Worm (Caenorhabditis elegans) whole organism, L2 larva: ENCODE results near the gene T25B9.4.

Experiments
- blmp-1 ChIP-seq: sonication (generic microtip); optimal IDR thresholded peaks from 2 replicates; lab custom pipeline; 2017; ENCODE audit warnings: missing genetic modification characterization, mild to moderate bottlenecking, missing compliant biosample characterization, antibody characterized with exemption, moderate library complexity; ENCODE audit not compliant: insufficient read depth
- ceh-82 ChIP-seq: fragments of 150-350 bp; optimal IDR thresholded peaks from 2 replicates; lab custom pipeline; 2014; ENCODE audit warnings: missing biosample characterization, missing genetic modification characterization
- elt-1 ChIP-seq: fragments of 150-350 bp; optimal IDR thresholded peaks from 2 replicates; lab custom pipeline; 2014; ENCODE audit warnings: missing biosample characterization, missing genetic modification characterization
- lin-13 ChIP-seq: fragments of 150-350 bp; optimal IDR thresholded peaks from 2 replicates; lab custom pipeline; 2014; ENCODE audit warnings: missing biosample characterization, missing genetic modification reagents, missing genetic modification characterization
- lsy-2 ChIP-seq, 2 experiments: fragments of 150-350 bp in 1 of 2; sonication (generic microtip) in 1 of 2; optimal IDR thresholded peaks; 2 replicates each; lab custom pipeline; 2014 to 2017; ENCODE audit warnings: missing biosample characterization in 2 of 2, missing genetic modification characterization in 2 of 2
- nhr-23 ChIP-seq: fragments of 150-350 bp; optimal IDR thresholded peaks from 2 replicates; lab custom pipeline; 2014; ENCODE audit warnings: missing biosample characterization, missing genetic modification reagents, missing genetic modification characterization
- nhr-6 ChIP-seq: fragments of 150-350 bp; optimal IDR thresholded peaks from 2 replicates; lab custom pipeline; 2014; ENCODE audit warnings: missing biosample characterization, missing genetic modification characterization
- snpc-4 ChIP-seq: fragments of 150-350 bp; optimal IDR thresholded peaks from 2 replicates; lab custom pipeline; 2014; ENCODE audit warnings: missing biosample characterization, missing genetic modification characterization
- unc-62 ChIP-seq: fragments of 150-350 bp; optimal IDR thresholded peaks from 2 replicates; lab custom pipeline; 2014; ENCODE audit warnings: missing biosample characterization, missing genetic modification reagents, missing genetic modification characterization
- ztf-11 ChIP-seq: sonication (generic microtip); optimal IDR thresholded peaks from 2 replicates; lab custom pipeline; 2017; ENCODE audit warnings: missing biosample characterization, missing genetic modification characterization

DNA sequence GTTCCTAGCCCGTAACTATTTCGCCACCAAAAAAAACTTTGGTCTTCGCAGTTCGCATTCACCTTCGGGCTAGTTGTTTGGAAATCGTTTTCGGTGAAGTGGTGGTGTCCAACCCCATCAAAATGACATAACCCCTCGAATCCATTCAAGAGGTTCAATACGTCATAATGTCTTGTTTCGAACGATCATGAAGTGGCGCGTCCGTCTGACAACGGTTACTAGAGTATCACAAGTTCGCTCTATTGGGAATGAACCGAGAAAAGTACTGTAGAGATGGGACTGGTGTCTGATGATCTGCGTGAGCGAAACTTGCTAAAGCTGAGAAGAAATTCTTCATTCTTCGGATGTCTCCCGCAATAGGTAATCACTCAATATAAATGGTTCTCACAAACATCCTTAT, 29.8 kb downstream of the T25B9.4 start, which contains the start of gene ZC168.2:
- TF ChIP-seq lin-13 (GFP tag; lab: Kevin White, UChicago) (no peak), nhr-6 (tag; lab: Kevin White, UChicago) (no peak), unc-62 (GFP tag; lab: Kevin White, UChicago) (no peak), elt-1 (no peak), ceh-82 (tag; lab: Kevin White, UChicago) (no peak), nhr-23 (tag; lab: Kevin White, UChicago) (no peak), ztf-11 (tag; lab: Kevin White, UChicago) (no peak), snpc-4 (tag; lab: Kevin White, UChicago) (no peak), blmp-1 (tag; lab: Kevin White, UChicago) (no peak), lsy-2 (tag; optimal IDR thresholded peaks at IDR 0.05; lab: Kevin White, UChicago) (no peak)
